Fruit fly (Drosophila melanogaster) whole organism, embryonic: ENCODE data around the gene Rtc1.

Source experiments
- Abd-B ChIP-seq: fragments of 200-800 bp; sonication (Bioruptor generic); optimal IDR thresholded peaks from 2 replicates; lab custom pipeline; 2018; ENCODE audit warnings: missing biosample characterization, mild to moderate bottlenecking, missing genetic modification characterization, moderate library complexity
- Awh ChIP-seq: fragments of 200-800 bp; sonication (Bioruptor generic); IDR thresholded peaks from 2 replicates; pipeline ENCODE4, ENCODE4 v1.3.6; 2022; ENCODE audit warnings: missing biosample characterization, missing genetic modification characterization
- CG1024 ChIP-seq: fragments of 200-800 bp; sonication (Bioruptor generic); IDR thresholded peaks from 2 replicates; pipeline ENCODE4 v1.3.6; 2022; ENCODE audit warnings: missing biosample characterization, missing genetic modification characterization
- CG11085 ChIP-seq: fragments of 200-800 bp; sonication (Bioruptor generic); IDR thresholded peaks from 2 replicates; pipeline ENCODE4 v1.3.6; 2022; ENCODE audit warnings: missing biosample characterization, missing genetic modification characterization
- CG11398 ChIP-seq: fragments of 200-800 bp; sonication (Bioruptor generic); optimal IDR thresholded peaks from 2 replicates; lab custom pipeline; 2016; ENCODE audit warnings: missing biosample characterization, missing genetic modification characterization
- CG11456 ChIP-seq: fragments of 200-800 bp; sonication (Bioruptor generic); IDR thresholded peaks from 3 replicates; pipeline ENCODE4 v1.3.6; 2022; ENCODE audit warnings: missing biosample characterization, missing genetic modification characterization
- CG12071 ChIP-seq: fragments of 200-800 bp; sonication (Bioruptor generic); optimal IDR thresholded peaks from 3 replicates; lab custom pipeline; 2018; ENCODE audit warnings: missing biosample characterization, mild to moderate bottlenecking, missing genetic modification characterization
- CG12155 ChIP-seq: fragments of 200-800 bp; sonication (Bioruptor generic); optimal IDR thresholded peaks from 3 replicates; lab custom pipeline; 2016; ENCODE audit warnings: missing biosample characterization, missing genetic modification characterization
- CG13123 ChIP-seq: fragments of 200-800 bp; sonication (Bioruptor generic); optimal IDR thresholded peaks from 2 replicates; lab custom pipeline; 2016; ENCODE audit warnings: missing biosample characterization, missing genetic modification characterization
- CG14014 ChIP-seq: fragments of 200-800 bp; sonication (Bioruptor generic); IDR thresholded peaks from 2 replicates; pipeline ENCODE4 v1.3.6; 2022; ENCODE audit warnings: missing biosample characterization, missing genetic modification characterization
- CG14860 ChIP-seq: fragments of 200-800 bp; sonication (Bioruptor generic); IDR thresholded peaks from 3 replicates; pipeline ENCODE4 v1.3.6; 2022; ENCODE audit warnings: missing biosample characterization, missing genetic modification characterization; ENCODE audit not compliant: partially characterized antibody
- CG15479 ChIP-seq: fragments of 200-800 bp; sonication (Bioruptor generic); optimal IDR thresholded peaks from 3 replicates; lab custom pipeline; 2019; ENCODE audit warnings: missing biosample characterization, mild to moderate bottlenecking, missing genetic modification characterization, moderate library complexity
- CG17328 ChIP-seq: fragments of 200-800 bp; sonication (Bioruptor generic); IDR thresholded peaks from 2 replicates; pipeline ENCODE4 v1.3.6; 2022; ENCODE audit warnings: missing biosample characterization, missing genetic modification characterization
- CG2116 ChIP-seq: fragments of 200-800 bp; sonication (Bioruptor generic); optimal IDR thresholded peaks from 3 replicates; lab custom pipeline; 2018; ENCODE audit warnings: missing biosample characterization, mild to moderate bottlenecking, missing genetic modification characterization
- CG2199 ChIP-seq: fragments of 200-800 bp; sonication (Bioruptor generic); IDR thresholded peaks from 3 replicates; pipeline ENCODE4 v1.3.6; 2022; ENCODE audit warnings: missing biosample characterization, missing genetic modification characterization
- CG31365 ChIP-seq: fragments of 200-800 bp; sonication (Bioruptor generic); optimal IDR thresholded peaks from 2 replicates; lab custom pipeline; 2018; ENCODE audit warnings: missing biosample characterization, mild to moderate bottlenecking, missing genetic modification characterization
- CG33557 ChIP-seq: fragments of 200-800 bp; sonication (Bioruptor generic); optimal IDR thresholded peaks from 2 replicates; lab custom pipeline; 2019; ENCODE audit warnings: missing biosample characterization, mild to moderate bottlenecking, missing genetic modification characterization, moderate library complexity
- CG3995 ChIP-seq: fragments of 200-800 bp; sonication (Bioruptor generic); optimal IDR thresholded peaks from 3 replicates; lab custom pipeline; 2016; ENCODE audit warnings: missing biosample characterization, missing genetic modification characterization
- CG4282 ChIP-seq: fragments of 200-800 bp; sonication (Bioruptor generic); optimal IDR thresholded peaks from 2 replicates; lab custom pipeline; 2016; ENCODE audit warnings: missing biosample characterization, missing genetic modification characterization
- CG4424 ChIP-seq: fragments of 200-800 bp; sonication (Bioruptor generic); optimal IDR thresholded peaks from 3 replicates; lab custom pipeline; 2016; ENCODE audit warnings: missing biosample characterization, missing genetic modification characterization
- CG9797 ChIP-seq: fragments of 200-800 bp; sonication (Bioruptor generic); optimal IDR thresholded peaks from 3 replicates; lab custom pipeline; 2018; ENCODE audit warnings: missing biosample characterization, mild to moderate bottlenecking, missing genetic modification characterization
- CG9932 ChIP-seq: fragments of 200-800 bp; sonication (Bioruptor generic); IDR thresholded peaks from 2 replicates; pipeline ENCODE4 v1.3.6; 2022; ENCODE audit warnings: missing biosample characterization, missing genetic modification characterization
- Chrac-16 ChIP-seq: fragments of 200-800 bp; sonication (Bioruptor generic); optimal IDR thresholded peaks from 3 replicates; lab custom pipeline; 2016; ENCODE audit warnings: missing biosample characterization, missing genetic modification characterization
- D19A ChIP-seq: fragments of 200-800 bp; optimal IDR thresholded peaks from 3 replicates; lab custom pipeline; 2019; ENCODE audit warnings: missing biosample characterization, mild to moderate bottlenecking, missing genetic modification characterization, moderate library complexity
- Dip2 ChIP-seq: fragments of 200-800 bp; sonication (Bioruptor generic); IDR thresholded peaks from 2 replicates; pipeline ENCODE4 v1.3.6; 2022; ENCODE audit warnings: missing biosample characterization, missing genetic modification characterization
- Doc3 ChIP-seq: fragments of 200-800 bp; sonication (Bioruptor generic); IDR thresholded peaks from 3 replicates; pipeline ENCODE4 v1.3.6; 2022; ENCODE audit warnings: missing biosample characterization, missing genetic modification characterization; ENCODE audit not compliant: partially characterized antibody
- H15 ChIP-seq: fragments of 200-800 bp; sonication (Bioruptor generic); IDR thresholded peaks from 3 replicates; pipeline ENCODE4 v1.3.6; 2022; ENCODE audit warnings: missing biosample characterization, missing genetic modification characterization
- Lpt ChIP-seq: fragments of >200 bp; optimal IDR thresholded peaks from 2 replicates; lab custom pipeline; 2018; ENCODE audit warnings: missing biosample characterization, missing genetic modification characterization
- NFAT ChIP-seq: fragments of 200-800 bp; sonication (Bioruptor generic); IDR thresholded peaks from 2 replicates; pipeline ENCODE4 v1.3.6; 2022; ENCODE audit warnings: missing biosample characterization, missing genetic modification characterization
- Optix ChIP-seq: fragments of 200-800 bp; sonication (Bioruptor generic); IDR thresholded peaks from 3 replicates; pipeline ENCODE4 v1.3.6; 2022; ENCODE audit warnings: missing biosample characterization, missing genetic modification characterization
- Ptx1 ChIP-seq: fragments of 200-800 bp; sonication (Bioruptor generic); IDR thresholded peaks from 2 replicates; pipeline ENCODE4 v1.3.6; 2022; ENCODE audit warnings: missing biosample characterization, missing genetic modification characterization
- Spps ChIP-seq: fragments of 200-800 bp; sonication (Bioruptor generic); optimal IDR thresholded peaks from 2 replicates; lab custom pipeline; 2018; ENCODE audit warnings: missing biosample characterization, mild to moderate bottlenecking, missing genetic modification characterization
- Stat92E ChIP-seq, 3 experiments: fragments of >200 bp in 2 of 3; fragments of 200-800 bp in 1 of 3; sonication (Bioruptor generic) in 1 of 3; optimal IDR thresholded peaks; 2 replicates each; lab custom pipeline; 2017 to 2019; ENCODE audit warnings: missing biosample characterization in 3 of 3, missing genetic modification characterization in 3 of 3, mild to moderate bottlenecking in 1 of 3, moderate library complexity in 1 of 3
- Trl ChIP-seq, 3 experiments: fragments of >200 bp in 2 of 3; fragments of 200-800 bp in 1 of 3; sonication (Bioruptor generic) in 1 of 3; optimal IDR thresholded peaks; 2 replicates in 1 of 3; 3 replicates in 2 of 3; lab custom pipeline; 2016 to 2017; ENCODE audit warnings: missing biosample characterization in 1 of 3, missing genetic modification characterization in 1 of 3
- cato ChIP-seq: fragments of 200-800 bp; sonication (Bioruptor generic); optimal IDR thresholded peaks from 2 replicates; lab custom pipeline; 2016; ENCODE audit warnings: missing biosample characterization, missing genetic modification characterization, borderline replicate concordance
- caup ChIP-seq: fragments of 200-800 bp; sonication (Bioruptor generic); optimal IDR thresholded peaks from 3 replicates; lab custom pipeline; 2017; ENCODE audit warnings: missing biosample characterization, mild to moderate bottlenecking, missing genetic modification characterization, moderate library complexity; ENCODE audit not compliant: severe bottlenecking
- chinmo ChIP-seq: fragments of 200-800 bp; sonication (Bioruptor generic); IDR thresholded peaks from 4 replicates; pipeline ENCODE4 v1.3.6; 2022; ENCODE audit warnings: missing biosample characterization, missing genetic modification characterization; ENCODE audit not compliant: partially characterized antibody
- ci ChIP-seq: fragments of 200-800 bp; sonication (Bioruptor generic); IDR thresholded peaks from 3 replicates; pipeline ENCODE4 v1.3.6; 2022; ENCODE audit warnings: missing biosample characterization, missing genetic modification characterization
- dpn ChIP-seq, 2 experiments: fragments of 200-800 bp; sonication (Bioruptor generic); optimal IDR thresholded peaks; 3 replicates each; lab custom pipeline; 2016; ENCODE audit warnings: missing biosample characterization in 2 of 2, missing genetic modification characterization in 2 of 2
- ftz-f1 ChIP-seq: fragments of 200-800 bp; sonication (Bioruptor generic); optimal IDR thresholded peaks from 2 replicates; lab custom pipeline; 2016; ENCODE audit warnings: missing biosample characterization, missing genetic modification characterization
- fu2 ChIP-seq: fragments of 200-800 bp; sonication (Bioruptor generic); optimal IDR thresholded peaks from 2 replicates; lab custom pipeline; 2016; ENCODE audit warnings: missing biosample characterization, missing genetic modification characterization
- gfzf ChIP-seq: fragments of 200-800 bp; sonication (Bioruptor generic); optimal IDR thresholded peaks from 2 replicates; lab custom pipeline; 2016; ENCODE audit warnings: missing biosample characterization, mild to moderate bottlenecking, missing genetic modification characterization, moderate library complexity
- gt ChIP-seq: fragments of 200-800 bp; sonication (Bioruptor generic); IDR thresholded peaks from 2 replicates; pipeline ENCODE4 v1.3.6; 2022; ENCODE audit warnings: missing biosample characterization, missing genetic modification characterization
- hb ChIP-seq: fragments of 200-800 bp; sonication (Bioruptor generic); IDR thresholded peaks from 3 replicates; pipeline ENCODE4 v1.3.6; 2022; ENCODE audit warnings: missing biosample characterization, missing genetic modification characterization; ENCODE audit not compliant: partially characterized antibody
- kni ChIP-seq: fragments of 200-800 bp; sonication (Bioruptor generic); optimal IDR thresholded peaks from 3 replicates; lab custom pipeline; 2017; ENCODE audit warnings: mild to moderate bottlenecking, missing biosample characterization, missing genetic modification reagents, missing genetic modification characterization
- psq ChIP-seq: fragments of 200-800 bp; sonication (Bioruptor generic); optimal IDR thresholded peaks from 2 replicates; lab custom pipeline; 2017; ENCODE audit warnings: missing biosample characterization, missing genetic modification characterization
- pzg ChIP-seq: fragments of 200-800 bp; sonication (Bioruptor generic); optimal IDR thresholded peaks from 3 replicates; lab custom pipeline; 2018; ENCODE audit warnings: missing biosample characterization, mild to moderate bottlenecking, missing genetic modification characterization, moderate library complexity
- ro ChIP-seq: fragments of 200-800 bp; sonication (Bioruptor generic); IDR thresholded peaks from 2 replicates; pipeline ENCODE4 v1.3.6; 2022; ENCODE audit warnings: missing biosample characterization, missing genetic modification characterization
- slou ChIP-seq: fragments of 200-800 bp; sonication (Bioruptor generic); optimal IDR thresholded peaks from 3 replicates; lab custom pipeline; 2016; ENCODE audit warnings: missing biosample characterization, missing genetic modification characterization
- sob ChIP-seq: fragments of 200-800 bp; sonication (Bioruptor generic); IDR thresholded peaks from 2 replicates; pipeline ENCODE4 v1.3.6; 2022; ENCODE audit warnings: missing biosample characterization, missing genetic modification characterization
- ttk ChIP-seq: fragments of 200-800 bp; sonication (Bioruptor generic); IDR thresholded peaks from 2 replicates; pipeline ENCODE4 v2.1.2; 2022; ENCODE audit warnings: missing biosample characterization, missing genetic modification characterization

Rtc1 gene

DNA sequence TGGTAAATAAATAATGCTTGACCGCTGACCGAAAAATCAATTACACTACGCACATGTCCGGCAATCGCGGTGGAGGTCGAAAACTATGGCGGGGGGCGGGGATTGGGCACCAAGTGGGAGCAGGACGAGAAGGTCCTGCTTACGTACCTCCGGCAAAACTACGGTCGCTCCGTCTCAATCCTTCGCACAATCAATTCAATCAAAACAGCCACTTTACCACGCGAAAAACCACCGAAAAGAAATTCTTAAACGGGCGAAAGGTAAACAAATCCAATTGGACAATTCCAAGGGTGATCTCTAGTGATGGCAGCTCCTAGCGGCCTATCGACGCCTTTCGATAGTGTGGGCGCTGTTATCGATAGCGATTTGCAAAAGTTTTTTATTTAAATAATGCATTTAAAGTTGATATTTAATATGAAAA lies 39.0 kb upstream of the Rtc1 start, which contains the start of gene Nadsyn (continued):
- TF ChIP-seq dpn (GFP tag; optimal IDR thresholded peaks at IDR 0.05; lab: Kevin White, UChicago) (no peak), ttk (GFP tag; lab: Robert Waterston, UW) (no peak), Spps (no peak), Chrac-16 (GFP tag; lab: Kevin White, UChicago) (no peak), CG11398 (GFP tag; lab: Kevin White, UChicago) (no peak), ro (GFP tag; lab: Robert Waterston, UW) (no peak), Trl (optimal IDR thresholded peaks at IDR 0.05; lab: Kevin White, UChicago) (no peak), Trl (GFP tag; optimal IDR thresholded peaks at IDR 0.05; lab: Kevin White, UChicago) (no peak), CG17328 (GFP tag; lab: Robert Waterston, UW) (no peak), ci (0 out of 3 replicates have a peak, but pooled peaks have one; percentile 31), H15 (GFP tag; lab: Robert Waterston, UW) (no peak), Dip2 (GFP tag; lab: Robert Waterston, UW) (no peak), CG12071 (GFP tag; lab: Kevin White, UChicago) (no peak), Stat92E (GFP tag; optimal IDR thresholded peaks at IDR 0.05; lab: Kevin White, UChicago) (no peak), CG14860 (GFP tag; lab: Robert Waterston, UW) (peak; percentile 69), ftz-f1 (GFP tag; lab: Kevin White, UChicago) (peak; percentile 74), NFAT (GFP tag; lab: Robert Waterston, UW) (no peak), CG9932 (GFP tag; lab: Robert Waterston, UW) (0 out of 2 replicates have a peak, but pooled peaks have one; percentile 17), gt (GFP tag; lab: Robert Waterston, UW) (no peak), Optix (no peak), CG14014 (GFP tag; lab: Robert Waterston, UW) (no peak), Awh (GFP tag; lab: Robert Waterston, UW) (no peak), sob (GFP tag; lab: Robert Waterston, UW) (no peak), CG2199 (GFP tag; lab: Robert Waterston, UW) (no peak), cato (GFP tag; lab: Kevin White, UChicago) (no peak), kni (no peak), CG11085 (no peak), Abd-B (no peak), pzg (GFP tag; lab: Kevin White, UChicago) (peak; percentile 49), CG11456 (GFP tag; lab: Robert Waterston, UW) (no peak), Ptx1 (no peak), CG4424 (GFP tag; lab: Kevin White, UChicago) (no peak), hb (GFP tag; lab: Robert Waterston, UW) (peak; percentile 74; the same call in 2 of the 3 replicates), caup (no peak), CG4282 (GFP tag; lab: Kevin White, UChicago) (no peak), chinmo (GFP tag; lab: Robert Waterston, UW) (0 out of 4 replicates have a peak, but pooled peaks have one; percentile 61), CG15479 (no peak), gfzf (GFP tag; lab: Kevin White, UChicago) (no peak), Doc3 (GFP tag; lab: Robert Waterston, UW) (peak; percentile 79), CG1024 (GFP tag; lab: Robert Waterston, UW) (no peak), CG3995 (GFP tag; lab: Kevin White, UChicago) (peak; percentile 73), CG12155 (GFP tag; lab: Kevin White, UChicago) (no peak), CG31365 (tag; lab: Kevin White, UChicago) (no peak), Lpt (no peak), slou (GFP tag; lab: Kevin White, UChicago) (no peak), CG9797 (GFP tag; lab: Kevin White, UChicago) (no peak), CG33557 (GFP tag; lab: Kevin White, UChicago) (no peak), CG2116 (GFP tag; lab: Kevin White, UChicago) (peak; percentile 49), D19A (no peak), fu2 (GFP tag; lab: Kevin White, UChicago) (no peak), CG13123 (GFP tag; lab: Kevin White, UChicago) (no peak), psq (GFP tag; lab: Kevin White, UChicago) (no peak)
